Worm (Caenorhabditis elegans) whole organism, young adult: Measurements from ENCODE around the gene agl-1.

Experiments
- F22D6.2 ChIP-seq: sonication (generic microtip); optimal IDR thresholded peaks from 2 replicates; lab custom pipeline; 2016; ENCODE audit warnings: mild to moderate bottlenecking, missing genetic modification characterization, missing compliant biosample characterization
- F23B12.7 ChIP-seq: sonication (generic microtip); optimal IDR thresholded peaks from 2 replicates; lab custom pipeline; 2017; ENCODE audit warnings: missing genetic modification characterization, mild to moderate bottlenecking, missing compliant biosample characterization, antibody characterized with exemption, moderate library complexity; ENCODE audit not compliant: insufficient read depth
- F49E8.2 ChIP-seq: sonication (generic microtip); optimal IDR thresholded peaks from 3 replicates; lab custom pipeline; 2017; ENCODE audit warnings: missing genetic modification characterization, mild to moderate bottlenecking, missing compliant biosample characterization, antibody characterized with exemption, moderate library complexity; ENCODE audit not compliant: insufficient read depth
- F57A8.1 ChIP-seq: fragments of 200-800 bp; sonication (Bioruptor generic); optimal IDR thresholded peaks from 2 replicates; lab custom pipeline; 2018; ENCODE audit warnings: mild to moderate bottlenecking, missing genetic modification characterization, moderate library complexity, missing compliant biosample characterization
- F57C9.4 ChIP-seq: sonication (generic microtip); optimal IDR thresholded peaks from 2 replicates; lab custom pipeline; 2017; ENCODE audit warnings: mild to moderate bottlenecking, missing genetic modification characterization, missing compliant biosample characterization
- K12H6.12 ChIP-seq: fragments of 200-800 bp; sonication (Bioruptor generic); optimal IDR thresholded peaks from 2 replicates; lab custom pipeline; 2018; ENCODE audit warnings: mild to moderate bottlenecking, missing genetic modification characterization, missing compliant biosample characterization
- T07F8.4 ChIP-seq: sonication (generic microtip); optimal IDR thresholded peaks from 2 replicates; lab custom pipeline; 2016; ENCODE audit warnings: mild to moderate bottlenecking, missing genetic modification characterization, moderate library complexity, missing compliant biosample characterization
- Y95B8A.8 ChIP-seq: fragments of 200-800 bp; sonication (Bioruptor generic); IDR thresholded peaks from 2 replicates; pipeline ENCODE4 v1.3.6; 2022; ENCODE audit warnings: missing genetic modification reagents, missing genetic modification characterization, missing compliant biosample characterization
- ZK185.1 ChIP-seq: sonication (generic microtip); optimal IDR thresholded peaks from 2 replicates; lab custom pipeline; 2016; ENCODE audit warnings: mild to moderate bottlenecking, missing genetic modification characterization, missing compliant biosample characterization; ENCODE audit not compliant: poor library complexity, severe bottlenecking
- akir-1 ChIP-seq: fragments of 200-800 bp; sonication (Bioruptor generic); optimal IDR thresholded peaks from 2 replicates; lab custom pipeline; 2018; ENCODE audit warnings: mild to moderate bottlenecking, missing genetic modification characterization, moderate library complexity, missing compliant biosample characterization
- aptf-2 ChIP-seq: fragments of 200-800 bp; sonication (Bioruptor generic); conservative IDR thresholded peaks from 2 replicates; pipeline ENCODE4 v1.3.6; 2022; ENCODE audit warnings: missing genetic modification reagents, missing genetic modification characterization, missing compliant biosample characterization
- atf-7 ChIP-seq: sonication (generic microtip); optimal IDR thresholded peaks from 2 replicates; lab custom pipeline; 2017; ENCODE audit warnings: mild to moderate bottlenecking, missing genetic modification characterization, missing compliant biosample characterization
- athp-1 ChIP-seq: sonication (generic microtip); optimal IDR thresholded peaks from 2 replicates; lab custom pipeline; 2017; ENCODE audit warnings: mild to moderate bottlenecking, missing genetic modification characterization, missing compliant biosample characterization
- bed-2 ChIP-seq: fragments of 200-800 bp; sonication (Bioruptor generic); IDR thresholded peaks from 2 replicates; pipeline ENCODE4 v1.3.6; 2022; ENCODE audit warnings: missing genetic modification reagents, missing genetic modification characterization, missing compliant biosample characterization
- cebp-1 ChIP-seq, 2 experiments: fragments of 200-800 bp in 1 of 2; sonication (Bioruptor generic) in 1 of 2; sonication (generic microtip) in 1 of 2; IDR thresholded peaks in 1 of 2; optimal IDR thresholded peaks in 1 of 2; 2 replicates each; pipeline versions ENCODE4 v1.3.6 to Lab custom; 2017 to 2022; ENCODE audit warnings: missing compliant biosample characterization in 2 of 2, missing genetic modification characterization in 2 of 2, mild to moderate bottlenecking in 1 of 2, missing genetic modification reagents in 1 of 2, moderate library complexity in 1 of 2
- ceh-91 ChIP-seq: fragments of 200-800 bp; sonication (Bioruptor generic); IDR thresholded peaks from 2 replicates; pipeline ENCODE4 v1.3.6; 2022; ENCODE audit warnings: missing genetic modification reagents, missing genetic modification characterization, missing compliant biosample characterization
- dox-1 ChIP-seq: fragments of 200-800 bp; sonication (Bioruptor generic); IDR thresholded peaks from 2 replicates; pipeline ENCODE4 v1.3.6; 2022; ENCODE audit warnings: missing genetic modification reagents, missing genetic modification characterization, missing compliant biosample characterization
- dpff-1 ChIP-seq: sonication (generic microtip); optimal IDR thresholded peaks from 2 replicates; lab custom pipeline; 2017; ENCODE audit warnings: mild to moderate bottlenecking, missing genetic modification characterization, missing compliant biosample characterization
- dpl-1 ChIP-seq: fragments of 150-350 bp; optimal IDR thresholded peaks from 2 replicates; lab custom pipeline; 2014; ENCODE audit warnings: missing biosample characterization, missing genetic modification reagents, missing genetic modification characterization
- egrh-3 ChIP-seq: fragments of 200-800 bp; sonication (Bioruptor generic); IDR thresholded peaks from 2 replicates; pipeline ENCODE4 v1.3.6; 2022; ENCODE audit warnings: missing genetic modification reagents, missing genetic modification characterization, missing compliant biosample characterization
- ekl-4 ChIP-seq: fragments of 200-800 bp; sonication (Bioruptor generic); IDR thresholded peaks from 2 replicates; pipeline ENCODE4 v1.3.6; 2022; ENCODE audit warnings: missing genetic modification reagents, missing genetic modification characterization, missing compliant biosample characterization
- hmg-1.2 ChIP-seq: fragments of 200-800 bp; sonication (Bioruptor generic); IDR thresholded peaks from 2 replicates; pipeline ENCODE4 v1.3.6; 2022; ENCODE audit warnings: missing genetic modification reagents, missing genetic modification characterization, missing compliant biosample characterization
- hrde-1 ChIP-seq: sonication (generic microtip); optimal IDR thresholded peaks from 2 replicates; lab custom pipeline; 2016; ENCODE audit warnings: missing genetic modification characterization, mild to moderate bottlenecking, missing compliant biosample characterization, moderate library complexity, missing genotype, missing genetic modification reagents, borderline replicate concordance
- hsf-1 ChIP-seq: fragments of 200-800 bp; sonication (Bioruptor generic); IDR thresholded peaks from 2 replicates; pipeline ENCODE4 v1.3.6; 2022; ENCODE audit warnings: missing genetic modification reagents, missing genetic modification characterization, missing compliant biosample characterization
- let-607 ChIP-seq, 2 experiments: fragments of 200-800 bp in 1 of 2; sonication (Bioruptor generic) in 1 of 2; sonication (generic microtip) in 1 of 2; optimal IDR thresholded peaks; 2 replicates each; lab custom pipeline; 2016 to 2018; ENCODE audit warnings: mild to moderate bottlenecking in 2 of 2, missing compliant biosample characterization in 2 of 2, missing genetic modification characterization in 2 of 2, moderate library complexity in 2 of 2, missing genotype in 1 of 2
- lin-35 ChIP-seq, 3 experiments: fragments of 150-350 bp in 2 of 3; sonication (generic microtip) in 1 of 3; optimal IDR thresholded peaks; 2 replicates each; lab custom pipeline; 2014 to 2018; ENCODE audit warnings: missing biosample characterization in 3 of 3, missing genetic modification characterization in 3 of 3, missing genetic modification reagents in 3 of 3
- lin-40 ChIP-seq: sonication (generic microtip); optimal IDR thresholded peaks from 2 replicates; lab custom pipeline; 2016; ENCODE audit warnings: missing genetic modification characterization, mild to moderate bottlenecking, missing compliant biosample characterization, missing genotype, missing genetic modification reagents
- lir-1 ChIP-seq: fragments of 200-800 bp; sonication (Bioruptor generic); conservative IDR thresholded peaks from 2 replicates; pipeline ENCODE4 v1.3.6; 2022; ENCODE audit warnings: missing genetic modification reagents, missing genetic modification characterization, missing compliant biosample characterization
- lsy-27 ChIP-seq: sonication (generic microtip); optimal IDR thresholded peaks from 2 replicates; lab custom pipeline; 2017; ENCODE audit warnings: missing genetic modification characterization, mild to moderate bottlenecking, missing compliant biosample characterization, antibody characterized with exemption, missing genotype, borderline replicate concordance; ENCODE audit not compliant: insufficient read depth
- mcd-1 ChIP-seq: fragments of 200-800 bp; sonication (Bioruptor generic); IDR thresholded peaks from 2 replicates; pipeline ENCODE4 v1.3.6; 2022; ENCODE audit warnings: missing genetic modification reagents, missing genetic modification characterization, missing compliant biosample characterization
- nfyb-1 ChIP-seq: fragments of 200-800 bp; sonication (Bioruptor generic); IDR thresholded peaks from 2 replicates; pipeline ENCODE4 v1.3.6; 2022; ENCODE audit warnings: missing genetic modification reagents, missing genetic modification characterization, missing compliant biosample characterization
- nhr-90 ChIP-seq: sonication (generic microtip); optimal IDR thresholded peaks from 2 replicates; lab custom pipeline; 2016; ENCODE audit warnings: missing genotype, mild to moderate bottlenecking, missing genetic modification characterization, missing compliant biosample characterization
- pbrm-1 ChIP-seq: fragments of 200-800 bp; sonication (Bioruptor generic); IDR thresholded peaks from 2 replicates; pipeline ENCODE4 v1.3.6; 2022; ENCODE audit warnings: missing genetic modification reagents, missing genetic modification characterization, missing compliant biosample characterization
- snpc-1.3 ChIP-seq: sonication (generic microtip); optimal IDR thresholded peaks from 2 replicates; lab custom pipeline; 2017; ENCODE audit warnings: missing genetic modification characterization, mild to moderate bottlenecking, missing compliant biosample characterization, antibody characterized with exemption, moderate library complexity, missing genotype, missing genetic modification reagents; ENCODE audit not compliant: insufficient read depth
- snpc-3.4 ChIP-seq: sonication (generic microtip); optimal IDR thresholded peaks from 2 replicates; lab custom pipeline; 2017; ENCODE audit warnings: missing genetic modification characterization, mild to moderate bottlenecking, missing compliant biosample characterization, antibody characterized with exemption, moderate library complexity, missing genotype, missing genetic modification reagents
- snpc-4 ChIP-seq, 5 experiments: fragments of 150-350 bp in 1 of 5; sonication (generic microtip) in 4 of 5; optimal IDR thresholded peaks; 2 replicates each; lab custom pipeline; 2014 to 2018; ENCODE audit warnings: missing genetic modification characterization in 5 of 5, missing biosample characterization in 3 of 5, antibody characterized with exemption in 2 of 5, mild to moderate bottlenecking in 2 of 5, missing compliant biosample characterization in 2 of 5, missing genotype in 2 of 5, moderate library complexity in 2 of 5, missing genetic modification reagents in 1 of 5
- tbp1 ChIP-seq: fragments of 200-800 bp; sonication (Bioruptor generic); optimal IDR thresholded peaks from 2 replicates; lab custom pipeline; 2018; ENCODE audit warnings: mild to moderate bottlenecking, missing genetic modification characterization, missing compliant biosample characterization
- tlf-1 ChIP-seq: fragments of 200-800 bp; sonication (Bioruptor generic); optimal IDR thresholded peaks from 2 replicates; lab custom pipeline; 2018; ENCODE audit warnings: mild to moderate bottlenecking, missing genetic modification characterization, missing compliant biosample characterization
- unc-62 ChIP-seq: fragments of 150-350 bp; optimal IDR thresholded peaks from 2 replicates; lab custom pipeline; 2014; ENCODE audit warnings: missing biosample characterization, missing genetic modification reagents, missing genetic modification characterization
- xnd-1 ChIP-seq: sonication (generic microtip); optimal IDR thresholded peaks from 2 replicates; lab custom pipeline; 2016; ENCODE audit warnings: missing genotype, missing genetic modification reagents, missing genetic modification characterization, missing compliant biosample characterization
- zim-3 ChIP-seq: sonication (generic microtip); optimal IDR thresholded peaks from 2 replicates; lab custom pipeline; 2017; ENCODE audit warnings: mild to moderate bottlenecking, missing genetic modification characterization, moderate library complexity, missing compliant biosample characterization
- ztf-22 ChIP-seq: fragments of 200-800 bp; sonication (Bioruptor generic); optimal IDR thresholded peaks from 2 replicates; lab custom pipeline; 2018; ENCODE audit warnings: mild to moderate bottlenecking, missing genetic modification characterization, moderate library complexity, missing compliant biosample characterization
- ztf-28 ChIP-seq: fragments of 200-800 bp; sonication (Bioruptor generic); IDR thresholded peaks from 2 replicates; pipeline ENCODE4 v1.3.6; 2022; ENCODE audit warnings: missing genetic modification reagents, missing genetic modification characterization, missing compliant biosample characterization

Gene agl-1

ce11 chrII:14404741-14405488, 47.0 kb upstream of the agl-1 start (continued):
- TF ChIP-seq snpc-3.4 (tag; lab: Kevin White, UChicago) (no peak), lsy-27 (tag; lab: Kevin White, UChicago) (no peak), ZK185.1 (tag; lab: Kevin White, UChicago) (no peak), snpc-4 (GFP tag; optimal IDR thresholded peaks at IDR 0.05; lab: Kevin White, UChicago) (no peak), snpc-4 (tag; optimal IDR thresholded peaks at IDR 0.05; lab: Kevin White, UChicago) (peak in 1 of 4 experiments; percentile 4), F22D6.2 (tag; lab: Kevin White, UChicago) (no peak), Y95B8A.8 (GFP tag; lab: Robert Waterston, UW) (no peak), F23B12.7 (tag; lab: Kevin White, UChicago) (peak; percentile 6), akir-1 (no peak), hrde-1 (tag; lab: Kevin White, UChicago) (no peak), cebp-1 (GFP tag; IDR thresholded peaks at IDR 0.05; lab: Robert Waterston, UW) (no peak), cebp-1 (tag; optimal IDR thresholded peaks at IDR 0.05; lab: Kevin White, UChicago) (peak; percentile 43), egrh-3 (GFP tag; lab: Robert Waterston, UW) (no peak), tbp1 (GFP tag; lab: Kevin White, UChicago) (no peak), dox-1 (GFP tag; lab: Robert Waterston, UW) (no peak; the same call in 1 of the 2 replicates), tlf-1 (no peak), nhr-90 (no peak), nfyb-1 (0 out of 2 replicates have a peak, but pooled peaks have one; percentile 22), F57A8.1 (GFP tag; lab: Kevin White, UChicago) (no peak), lin-35 (GFP tag; optimal IDR thresholded peaks at IDR 0.05; lab: Kevin White, UChicago) (no peak), pbrm-1 (0 out of 2 replicates have a peak, but pooled peaks have one; percentile 66), xnd-1 (no peak), aptf-2 (no peak), bed-2 (GFP tag; lab: Robert Waterston, UW) (no peak), mcd-1 (peak; percentile 64), ceh-91 (no peak), ztf-28 (GFP tag; lab: Robert Waterston, UW) (0 out of 2 replicates have a peak, but pooled peaks have one; percentile 22), lin-40 (tag; lab: Kevin White, UChicago) (peak; percentile 69), K12H6.12 (tag; lab: Kevin White, UChicago) (peak; percentile 39), athp-1 (tag; lab: Kevin White, UChicago) (no peak), F57C9.4 (tag; lab: Kevin White, UChicago) (no peak), hsf-1 (GFP tag; lab: Robert Waterston, UW) (peak; percentile 95), lir-1 (GFP tag; lab: Robert Waterston, UW) (no peak), atf-7 (tag; lab: Kevin White, UChicago) (peak; percentile 90), dpff-1 (no peak), T07F8.4 (no peak), snpc-1.3 (no peak), ekl-4 (0 out of 2 replicates have a peak, but pooled peaks have one; percentile 45), ztf-22 (no peak), F49E8.2 (tag; lab: Kevin White, UChicago) (no peak), hmg-1.2 (GFP tag; lab: Robert Waterston, UW) (peak; percentile 82), let-607 (tag; optimal IDR thresholded peaks at IDR 0.05; lab: Kevin White, UChicago) (peak in 1 of 2 experiments; percentile 2), dpl-1 (GFP tag; lab: Kevin White, UChicago) (no peak), unc-62 (GFP tag; lab: Kevin White, UChicago) (no peak), zim-3 (no peak)
